Fruit fly (Drosophila melanogaster): ENCODE results near the gene Prx1.

Prx1 gene

DNA sequence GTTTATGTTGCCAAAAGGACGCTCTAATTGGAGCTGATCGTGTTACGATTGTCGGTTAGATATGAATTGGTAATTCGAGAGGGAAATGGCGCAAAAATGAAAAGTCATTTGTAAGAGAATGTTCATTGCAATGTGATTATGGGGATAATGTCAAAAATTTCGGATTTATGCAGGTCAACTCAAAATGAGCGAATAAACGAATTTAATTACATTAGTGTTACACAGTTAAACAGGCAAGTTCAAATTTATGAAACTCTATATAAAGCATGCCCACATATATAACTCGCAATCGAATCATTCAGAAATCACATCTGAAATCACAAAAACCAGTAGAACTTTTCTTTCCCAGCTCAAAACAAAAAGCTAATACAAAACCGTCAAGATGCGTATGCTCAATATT lies at the start of gene Prx1:
Gene Prx1, plus strand, starts transcription at position 301 of the 400 bp plus-strand sequence.
- TF ChIP-seq CG17801 (GFP tag; optimal IDR thresholded peaks at IDR 0.05; ENCODE audit: partially characterized antibody), result no peak

DNA sequence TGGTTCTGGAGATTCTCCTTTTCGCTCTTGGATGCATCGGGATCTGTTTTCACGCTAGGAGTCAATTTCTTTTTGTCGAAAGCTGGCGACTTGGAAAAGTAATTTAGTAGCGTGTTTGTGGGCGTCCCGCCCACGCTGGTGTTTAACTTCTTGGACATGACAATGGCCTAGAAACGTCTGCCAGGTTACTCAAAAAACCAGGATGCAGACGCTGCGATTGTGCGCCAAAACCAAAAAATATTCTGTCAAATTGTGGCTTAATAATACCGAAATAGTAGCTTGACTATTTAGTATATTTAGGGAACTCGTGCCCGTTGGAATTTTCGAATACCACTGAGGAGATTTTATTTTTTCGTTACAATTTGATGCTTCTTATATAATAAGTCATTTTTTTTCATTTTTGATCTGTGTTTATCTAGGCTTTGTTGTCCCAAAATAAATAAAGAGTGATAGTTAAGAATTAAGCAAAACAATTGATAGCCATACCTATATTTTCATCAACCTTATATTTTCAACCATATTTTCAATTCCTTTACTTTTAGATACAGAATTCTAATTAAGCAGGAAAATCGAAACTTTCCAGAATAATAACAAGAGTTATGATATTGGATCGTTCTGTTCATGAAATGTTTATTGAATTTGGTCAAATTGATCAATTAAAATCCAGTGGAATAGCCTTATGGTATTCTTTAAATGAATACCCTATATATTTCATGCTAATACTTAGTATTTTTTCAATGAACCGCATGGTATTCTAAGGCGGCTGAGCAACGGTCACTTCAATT lies 49.1 kb upstream of the Prx1 start, which contains the start of the genes Msh6 and Prp31:
Gene Msh6, minus strand, starts transcription at position 233 of the 785 bp plus-strand sequence.
Gene Prp31, plus strand, starts transcription at position 771 of the 785 bp plus-strand sequence.
- TF ChIP-seq CG17801 (GFP tag; optimal IDR thresholded peaks at IDR 0.05; ENCODE audit: partially characterized antibody), result peak; percentile 32

DNA sequence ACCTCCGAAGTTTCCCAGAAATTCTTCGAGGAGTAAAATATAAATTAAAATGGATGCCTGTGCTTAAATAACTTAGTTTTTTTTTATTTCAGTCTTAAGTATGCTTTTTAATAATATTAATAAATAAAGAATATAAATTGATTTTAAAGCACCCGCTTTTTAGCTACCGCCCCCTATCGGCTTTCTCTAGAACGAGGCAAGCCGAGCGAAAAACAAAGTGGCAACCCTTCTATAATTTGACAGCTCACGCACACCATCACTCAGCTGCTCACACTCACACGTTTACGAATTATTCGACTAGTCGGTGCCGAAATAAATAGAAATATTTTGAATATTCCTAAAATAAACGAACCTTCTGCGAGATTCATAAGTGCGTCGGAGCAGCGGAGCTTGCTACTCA lies 46.1 kb upstream of the Prx1 start, which contains the start of gene CG6878:
Gene CG6878, plus strand, starts transcription at position 269 of the 400 bp plus-strand sequence.
- TF ChIP-seq CG17801 (GFP tag; optimal IDR thresholded peaks at IDR 0.05; ENCODE audit: partially characterized antibody), result peak; percentile 19

DNA sequence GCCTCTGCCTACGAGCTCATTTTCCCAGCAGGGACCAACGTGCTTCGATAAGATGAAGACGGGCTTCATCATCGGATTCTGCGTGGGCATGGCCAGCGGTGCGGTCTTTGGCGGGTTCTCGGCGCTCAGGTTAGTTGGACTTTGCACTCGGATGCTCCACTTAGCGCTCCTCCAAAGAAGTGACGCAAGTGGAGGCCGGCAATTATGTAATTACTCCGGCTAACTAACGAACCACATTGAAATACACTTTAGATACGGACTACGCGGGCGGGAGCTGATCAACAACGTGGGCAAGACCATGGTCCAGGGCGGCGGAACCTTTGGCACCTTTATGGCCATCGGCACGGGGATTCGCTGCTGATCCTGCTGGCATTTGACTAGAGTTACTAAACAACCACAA lies 45.6 kb upstream of the Prx1 start:
- TF ChIP-seq CG17801 (GFP tag; optimal IDR thresholded peaks at IDR 0.05; ENCODE audit: partially characterized antibody), result no peak

DNA sequence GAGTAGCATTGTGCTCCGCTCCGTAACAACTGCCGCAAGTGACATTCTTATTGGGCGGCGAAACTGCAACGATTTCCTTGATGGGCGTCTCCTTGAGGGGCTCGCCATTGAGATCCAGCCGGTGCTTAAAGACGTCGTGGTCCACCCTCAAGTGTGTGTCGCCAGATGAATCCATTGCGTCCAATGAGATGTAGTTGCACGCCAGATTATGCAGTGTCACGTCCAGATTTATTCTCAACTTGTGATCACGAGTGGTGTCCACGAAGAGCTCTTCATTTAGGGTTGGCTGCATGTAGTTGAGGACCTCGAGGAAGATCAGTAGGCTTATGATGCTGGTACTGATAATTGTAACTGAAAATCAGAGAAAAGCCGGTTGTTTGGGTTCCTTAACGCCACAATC lies 44.7 kb upstream of the Prx1 start:
- TF ChIP-seq CG17801 (GFP tag; optimal IDR thresholded peaks at IDR 0.05; ENCODE audit: partially characterized antibody), result no peak

DNA sequence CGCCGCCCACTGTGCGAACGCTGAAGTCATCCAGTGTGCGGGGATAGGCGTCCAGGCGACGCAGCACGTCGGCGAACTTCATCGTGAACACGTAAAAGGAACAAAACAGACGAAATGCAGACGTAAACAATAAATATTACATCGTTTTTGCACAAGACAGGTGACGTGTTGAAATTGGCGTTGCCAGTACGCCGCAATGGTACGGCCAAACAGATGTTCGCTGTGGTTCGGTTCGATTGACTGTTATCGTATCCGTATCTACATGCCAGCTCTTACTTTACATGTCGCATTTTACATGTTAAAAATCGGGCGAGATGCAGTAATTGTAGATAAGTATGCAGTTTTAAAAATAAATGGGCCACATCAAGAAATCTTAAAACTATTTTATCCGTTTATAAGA lies 44.2 kb upstream of the Prx1 start, which contains the start of gene CG7011:
Gene CG7011, minus strand, starts transcription at position 215 of the 400 bp plus-strand sequence.
- TF ChIP-seq CG17801 (GFP tag; optimal IDR thresholded peaks at IDR 0.05; ENCODE audit: partially characterized antibody), result no peak

DNA sequence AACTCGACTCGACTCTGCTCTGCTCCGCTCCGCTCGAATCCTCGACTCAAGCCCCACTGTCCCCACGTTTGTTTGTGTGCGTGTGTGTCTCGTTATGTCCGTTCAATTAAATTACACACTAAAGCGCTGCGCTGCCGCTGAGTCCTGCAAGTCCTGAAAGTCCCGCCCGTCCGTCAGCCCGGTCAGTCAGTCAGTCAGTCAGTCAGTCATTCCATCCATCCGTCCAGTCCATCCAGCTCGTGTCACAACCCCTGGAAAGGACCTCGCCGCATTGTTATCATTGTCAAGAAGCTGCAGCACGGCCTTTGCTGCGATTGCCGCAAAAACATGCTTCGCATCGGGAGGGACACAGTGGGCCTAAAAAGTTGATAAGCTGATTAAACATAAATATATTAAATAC lies 38.6 kb upstream of the Prx1 start:
- no peak for TF ChIP-seq CG17801 (GFP tag; optimal IDR thresholded peaks at IDR 0.05; ENCODE audit: partially characterized antibody)

DNA sequence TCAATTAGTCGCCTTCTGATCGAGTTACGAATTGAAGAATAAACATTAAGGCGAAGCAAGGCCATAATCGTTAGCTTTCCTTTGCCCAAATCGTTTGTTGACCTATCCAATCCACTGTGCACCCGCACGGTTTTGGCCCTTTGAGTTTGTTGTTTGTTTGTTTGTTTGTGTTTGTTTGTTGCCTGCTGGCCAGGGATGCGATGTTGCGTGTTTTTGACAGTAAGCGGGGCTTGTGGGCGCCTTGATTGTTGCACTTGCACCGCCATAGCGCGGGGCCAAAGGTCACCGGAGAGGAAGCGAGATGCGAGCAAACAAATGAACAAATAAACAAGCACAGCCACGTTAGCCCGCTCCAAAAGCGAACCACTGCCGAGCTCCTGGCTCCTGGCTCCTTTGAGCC lies 37.8 kb upstream of the Prx1 start:
- no peak for TF ChIP-seq CG17801 (GFP tag; optimal IDR thresholded peaks at IDR 0.05; ENCODE audit: partially characterized antibody)

DNA sequence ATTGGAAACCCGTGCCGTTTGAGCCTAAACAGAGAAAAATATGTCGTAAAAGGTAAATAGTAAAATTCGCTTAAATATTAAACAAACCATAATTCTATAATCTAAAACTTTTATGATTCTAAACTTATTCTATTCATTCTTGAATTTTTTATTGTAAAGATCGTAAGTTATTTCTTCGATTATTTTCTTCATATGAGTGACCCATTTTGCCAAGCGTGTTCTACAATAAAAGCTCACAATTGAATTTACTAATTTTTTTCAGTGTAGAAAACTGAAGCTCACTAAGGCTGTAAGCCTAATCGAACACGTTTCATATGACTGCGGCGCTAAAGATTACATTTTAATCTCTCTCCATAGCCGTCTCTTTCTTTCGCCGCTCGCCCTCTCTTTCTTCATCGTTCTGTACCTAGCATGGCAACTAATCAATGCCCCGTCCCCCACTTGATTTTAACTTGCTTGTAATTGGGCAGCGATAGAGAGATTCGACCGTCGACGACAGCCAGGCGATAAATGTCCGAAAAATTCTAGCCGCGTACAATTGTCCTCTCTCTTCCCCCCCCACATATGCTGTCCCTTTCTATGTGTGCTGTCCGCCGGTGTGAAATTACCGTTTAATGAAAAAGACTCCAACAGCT lies 35.8 kb upstream of the Prx1 start:
- no peak for TF ChIP-seq CG17801 (GFP tag; optimal IDR thresholded peaks at IDR 0.05; ENCODE audit: partially characterized antibody)

DNA sequence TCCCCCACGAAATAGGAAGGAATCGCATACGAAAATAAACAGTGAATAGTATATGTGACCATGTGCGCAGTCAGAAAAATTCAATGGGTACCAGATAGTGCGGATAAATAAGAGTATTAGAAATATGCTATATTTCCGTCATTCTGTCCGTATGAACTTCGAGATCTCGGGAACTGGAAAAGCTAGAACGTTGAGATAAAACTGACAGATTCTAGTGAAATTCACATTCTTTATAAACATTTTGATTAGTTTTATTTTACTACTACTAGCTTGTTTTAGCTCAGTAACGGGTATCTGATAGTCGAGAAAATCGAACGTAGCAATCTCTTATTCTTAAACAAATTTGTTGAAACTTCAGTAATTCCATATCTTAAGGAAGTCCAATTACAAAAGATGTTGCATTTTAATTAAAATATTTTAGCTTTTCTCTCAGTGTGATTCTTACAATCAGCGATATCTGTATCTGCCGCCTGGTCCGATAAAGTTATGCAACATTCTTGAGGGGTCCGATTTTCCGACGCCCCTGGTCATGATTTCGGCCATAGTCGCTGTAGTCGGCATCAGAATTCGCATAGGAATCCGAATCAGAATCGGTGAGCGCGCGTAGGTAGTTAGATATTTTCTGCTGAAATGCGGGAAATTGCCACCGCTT lies 35.1 kb upstream of the Prx1 start:
- TF ChIP-seq CG17801 (GFP tag; optimal IDR thresholded peaks at IDR 0.05; ENCODE audit: partially characterized antibody), result no peak

DNA sequence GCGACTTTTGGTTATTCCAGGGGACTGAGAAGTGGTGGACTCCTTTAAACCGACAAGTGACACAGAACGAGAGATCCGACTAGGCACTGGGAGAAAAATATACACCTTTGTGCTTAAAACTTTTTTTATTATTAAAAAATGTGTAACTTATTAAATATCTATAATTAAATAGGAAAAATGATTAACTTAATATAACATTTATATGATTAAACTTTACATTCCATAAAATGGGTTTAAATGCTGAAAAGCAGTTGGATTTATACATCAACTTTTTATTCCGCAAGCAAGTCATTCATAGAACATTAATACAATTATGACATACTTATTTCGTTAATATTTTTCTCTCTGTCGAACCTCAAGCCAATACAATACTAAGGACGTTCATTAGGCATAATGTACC lies 33.6 kb upstream of the Prx1 start:
- no peak for TF ChIP-seq CG17801 (GFP tag; optimal IDR thresholded peaks at IDR 0.05; ENCODE audit: partially characterized antibody)

DNA sequence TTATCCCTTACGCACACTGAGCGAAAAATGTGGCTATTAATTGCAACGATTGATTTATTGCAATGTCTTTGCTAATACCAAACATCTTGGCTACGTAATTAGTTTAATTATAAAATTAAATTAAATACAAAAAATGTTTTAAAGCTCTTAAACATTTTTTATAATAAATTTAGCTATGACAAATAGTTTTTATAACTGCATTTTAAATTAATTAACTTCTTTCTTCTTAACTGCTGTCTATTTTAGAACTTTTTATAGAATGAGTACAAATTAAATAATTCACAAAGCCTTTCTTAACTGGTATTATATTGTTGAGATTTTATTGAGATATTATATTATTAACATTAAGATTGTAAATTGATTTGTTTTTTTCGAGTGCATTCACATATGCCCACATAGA lies 32.8 kb upstream of the Prx1 start:
- no peak for TF ChIP-seq CG17801 (GFP tag; optimal IDR thresholded peaks at IDR 0.05; ENCODE audit: partially characterized antibody)

DNA sequence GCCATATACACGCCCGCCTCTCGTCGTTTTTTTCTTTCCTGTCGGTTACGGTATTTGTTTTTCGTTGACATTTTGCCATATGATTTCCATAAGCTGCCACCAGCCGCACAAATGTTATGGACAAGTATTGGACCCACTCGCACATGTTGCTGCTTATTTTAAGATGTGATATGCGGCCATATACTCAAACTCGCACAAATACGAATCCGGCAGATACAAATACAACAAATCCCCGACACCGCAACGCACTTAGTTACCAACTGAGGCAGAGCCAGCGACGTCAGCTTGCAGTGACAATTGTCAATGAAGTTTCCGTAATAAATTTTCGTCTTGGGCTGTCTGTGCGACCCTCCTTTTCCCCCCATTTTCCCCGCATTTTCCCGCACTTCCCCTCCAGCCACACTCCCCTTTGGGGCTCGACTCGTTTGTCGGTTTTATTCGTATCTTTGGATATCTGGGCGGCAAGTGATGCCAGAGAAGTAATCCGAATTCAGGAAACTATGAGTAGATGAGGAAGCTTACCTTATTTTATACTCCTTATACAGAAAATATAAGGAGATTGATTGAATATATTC lies 30.9 kb upstream of the Prx1 start:
- no peak for TF ChIP-seq CG17801 (GFP tag; optimal IDR thresholded peaks at IDR 0.05; ENCODE audit: partially characterized antibody)

DNA sequence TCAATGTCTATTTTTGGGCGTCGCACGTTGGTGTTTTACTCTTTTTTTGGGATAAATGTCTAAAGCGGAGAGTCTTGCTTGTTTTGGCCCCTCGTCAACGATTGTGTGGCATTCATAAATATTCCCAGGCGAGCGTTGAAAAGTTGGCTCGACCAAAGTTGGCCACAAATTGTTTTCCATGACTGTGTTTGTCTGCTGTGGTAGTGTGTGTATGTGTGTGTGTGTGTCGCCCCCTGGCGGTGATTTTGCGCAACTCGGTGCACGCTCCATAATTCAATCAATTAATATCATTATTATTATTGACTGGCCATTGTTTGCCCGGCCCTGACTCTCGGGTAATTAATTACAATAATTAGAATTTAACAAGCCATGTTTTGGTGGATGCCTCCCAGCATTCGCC lies 29.0 kb upstream of the Prx1 start:
- TF ChIP-seq CG17801 (GFP tag; optimal IDR thresholded peaks at IDR 0.05; ENCODE audit: partially characterized antibody), result no peak

DNA sequence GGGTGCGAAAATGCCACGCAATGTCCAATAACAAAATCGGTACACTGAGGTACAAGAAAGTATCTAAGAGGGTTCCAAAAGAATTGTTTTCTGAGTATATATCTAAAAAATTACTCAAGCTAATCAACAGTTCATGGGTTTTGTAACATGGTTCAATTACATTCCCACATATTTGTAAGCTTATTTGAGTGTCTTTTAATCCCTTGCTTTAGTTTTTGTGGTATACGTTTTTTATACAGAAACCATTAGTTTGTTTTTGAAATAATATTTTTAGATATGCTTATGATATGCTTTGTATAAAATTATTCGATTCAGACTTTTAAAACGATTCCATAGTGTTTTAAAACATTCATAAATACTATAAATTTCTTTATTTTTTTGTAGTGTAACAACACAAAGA lies 26.8 kb upstream of the Prx1 start:
- TF ChIP-seq CG17801 (GFP tag; optimal IDR thresholded peaks at IDR 0.05; ENCODE audit: partially characterized antibody), result no peak
